Worm (Caenorhabditis elegans) whole organism, late embryonic: ENCODE results near the gene srd-64.

Experiments
- C08G9.2 ChIP-seq: sonication (generic microtip); optimal IDR thresholded peaks from 2 replicates; lab custom pipeline; 2016; ENCODE audit warnings: mild to moderate bottlenecking, missing genetic modification characterization, moderate library complexity, missing compliant biosample characterization
- C38D4.7 ChIP-seq: fragments of 200-800 bp; sonication (Bioruptor generic); optimal IDR thresholded peaks from 2 replicates; lab custom pipeline; 2018; ENCODE audit warnings: mild to moderate bottlenecking, missing genetic modification characterization, moderate library complexity, missing compliant biosample characterization
- K09A11.1 ChIP-seq: sonication (generic microtip); optimal IDR thresholded peaks from 2 replicates; lab custom pipeline; 2017; ENCODE audit warnings: antibody characterized with exemption, mild to moderate bottlenecking, missing genetic modification characterization, missing compliant biosample characterization; ENCODE audit not compliant: insufficient read depth
- ahr-1 ChIP-seq: sonication (generic microtip); optimal IDR thresholded peaks from 2 replicates; lab custom pipeline; 2016; ENCODE audit warnings: missing genetic modification characterization, missing compliant biosample characterization
- ama-1 ChIP-seq: fragments of 150-350 bp; optimal IDR thresholded peaks from 2 replicates; lab custom pipeline; 2014
- ceh-18 ChIP-seq: sonication (generic microtip); optimal IDR thresholded peaks from 2 replicates; lab custom pipeline; 2016; ENCODE audit warnings: missing genetic modification characterization, missing compliant biosample characterization
- ceh-19 ChIP-seq: fragments of 200-800 bp; sonication (Bioruptor generic); optimal IDR thresholded peaks from 2 replicates; lab custom pipeline; 2018; ENCODE audit warnings: mild to moderate bottlenecking, missing genetic modification characterization, missing compliant biosample characterization
- ceh-22 ChIP-seq: sonication (generic microtip); optimal IDR thresholded peaks from 2 replicates; lab custom pipeline; 2017; ENCODE audit warnings: missing biosample characterization, missing genetic modification characterization
- ceh-31 ChIP-seq: sonication (generic microtip); optimal IDR thresholded peaks from 2 replicates; lab custom pipeline; 2016; ENCODE audit warnings: missing genetic modification characterization, missing compliant biosample characterization
- ceh-34 ChIP-seq: sonication (generic microtip); optimal IDR thresholded peaks from 2 replicates; lab custom pipeline; 2016; ENCODE audit warnings: mild to moderate bottlenecking, missing genetic modification characterization, missing compliant biosample characterization
- ceh-45 ChIP-seq: fragments of 200-800 bp; sonication (Bioruptor generic); IDR thresholded peaks from 2 replicates; pipeline ENCODE4 v1.3.6; 2022; ENCODE audit warnings: missing genetic modification reagents, missing genetic modification characterization, missing compliant biosample characterization
- ceh-48 ChIP-seq: sonication (generic microtip); optimal IDR thresholded peaks from 2 replicates; lab custom pipeline; 2016; ENCODE audit warnings: missing genetic modification characterization, inconsistent platforms, missing compliant biosample characterization
- che-1 ChIP-seq: sonication (generic microtip); optimal IDR thresholded peaks from 2 replicates; lab custom pipeline; 2016; ENCODE audit warnings: mild to moderate bottlenecking, missing genetic modification characterization, missing compliant biosample characterization
- dmd-4 ChIP-seq: sonication (generic microtip); optimal IDR thresholded peaks from 2 replicates; lab custom pipeline; 2016; ENCODE audit warnings: borderline replicate concordance, missing genetic modification characterization, missing compliant biosample characterization
- dve-1 ChIP-seq: sonication (generic microtip); optimal IDR thresholded peaks from 2 replicates; lab custom pipeline; 2017; ENCODE audit warnings: antibody characterized with exemption, mild to moderate bottlenecking, missing genetic modification characterization, missing compliant biosample characterization
- elt-2 ChIP-seq: sonication (generic microtip); optimal IDR thresholded peaks from 2 replicates; lab custom pipeline; 2016; ENCODE audit warnings: missing genetic modification reagents, missing genetic modification characterization, missing compliant biosample characterization
- ets-4 ChIP-seq: sonication (generic microtip); optimal IDR thresholded peaks from 2 replicates; lab custom pipeline; 2016; ENCODE audit warnings: missing genetic modification characterization, missing compliant biosample characterization
- eyg-1 ChIP-seq: sonication (generic microtip); optimal IDR thresholded peaks from 2 replicates; lab custom pipeline; 2016; ENCODE audit warnings: missing genotype, missing genetic modification characterization, missing compliant biosample characterization
- fax-1 ChIP-seq: sonication (generic microtip); optimal IDR thresholded peaks from 2 replicates; lab custom pipeline; 2016; ENCODE audit warnings: missing genotype, missing genetic modification characterization, missing compliant biosample characterization
- gmeb-2 ChIP-seq: sonication (generic microtip); optimal IDR thresholded peaks from 2 replicates; lab custom pipeline; 2016; ENCODE audit warnings: missing genetic modification characterization, inconsistent platforms, missing compliant biosample characterization
- hlh-30 ChIP-seq: sonication (generic microtip); optimal IDR thresholded peaks from 2 replicates; lab custom pipeline; 2017; ENCODE audit warnings: antibody characterized with exemption, missing genetic modification characterization, missing compliant biosample characterization; ENCODE audit not compliant: insufficient read depth
- lim-6 ChIP-seq: sonication (generic microtip); optimal IDR thresholded peaks from 2 replicates; lab custom pipeline; 2016; ENCODE audit warnings: missing genetic modification characterization, missing compliant biosample characterization
- lin-11 ChIP-seq: fragments of 200-800 bp; sonication (Bioruptor generic); optimal IDR thresholded peaks from 2 replicates; lab custom pipeline; 2018; ENCODE audit warnings: mild to moderate bottlenecking, missing genetic modification characterization, missing compliant biosample characterization
- nfya-1 ChIP-seq: sonication (generic microtip); optimal IDR thresholded peaks from 2 replicates; lab custom pipeline; 2017; ENCODE audit warnings: missing genetic modification characterization, mild to moderate bottlenecking, missing compliant biosample characterization, antibody characterized with exemption, moderate library complexity
- nhr-232 ChIP-seq: sonication (generic microtip); optimal IDR thresholded peaks from 2 replicates; lab custom pipeline; 2016; ENCODE audit warnings: missing genetic modification characterization, missing compliant biosample characterization
- npax-4 ChIP-seq: sonication (generic microtip); optimal IDR thresholded peaks from 2 replicates; lab custom pipeline; 2016; ENCODE audit warnings: missing genetic modification characterization, missing compliant biosample characterization
- pag-3 ChIP-seq: sonication (generic microtip); optimal IDR thresholded peaks from 2 replicates; lab custom pipeline; 2016; ENCODE audit warnings: missing compliant biosample characterization, missing genetic modification characterization, borderline replicate concordance
- pax-1 ChIP-seq: fragments of 150-350 bp; optimal IDR thresholded peaks from 2 replicates; lab custom pipeline; 2014; ENCODE audit warnings: missing biosample characterization, missing genetic modification characterization
- pha-2 ChIP-seq: sonication (generic microtip); optimal IDR thresholded peaks from 2 replicates; lab custom pipeline; 2017; ENCODE audit warnings: mild to moderate bottlenecking, missing genetic modification characterization, missing compliant biosample characterization
- pha-4 ChIP-seq: fragments of 150-350 bp; optimal IDR thresholded peaks from 2 replicates; lab custom pipeline; 2018; ENCODE audit warnings: missing biosample characterization, missing genetic modification reagents, missing genetic modification characterization
- ref-2 ChIP-seq: sonication (generic microtip); optimal IDR thresholded peaks from 2 replicates; lab custom pipeline; 2016; ENCODE audit warnings: missing genetic modification characterization, missing compliant biosample characterization
- rnt-1 ChIP-seq: sonication (generic microtip); optimal IDR thresholded peaks from 2 replicates; lab custom pipeline; 2016; ENCODE audit warnings: missing genetic modification characterization, missing compliant biosample characterization
- sdc-2 ChIP-seq: sonication (generic microtip); optimal IDR thresholded peaks from 2 replicates; lab custom pipeline; 2016; ENCODE audit warnings: missing genotype, missing genetic modification characterization, missing compliant biosample characterization
- sox-2 ChIP-seq: fragments of 200-800 bp; sonication (Bioruptor generic); IDR thresholded peaks from 2 replicates; pipeline ENCODE4 v1.3.6; 2022; ENCODE audit warnings: missing genetic modification reagents, missing genetic modification characterization, missing compliant biosample characterization
- tbx-2 ChIP-seq: sonication (generic microtip); optimal IDR thresholded peaks from 2 replicates; lab custom pipeline; 2016; ENCODE audit warnings: missing genetic modification characterization, missing compliant biosample characterization
- tbx-7 ChIP-seq: sonication (generic microtip); optimal IDR thresholded peaks from 2 replicates; lab custom pipeline; 2016; ENCODE audit warnings: missing genotype, missing genetic modification characterization, missing compliant biosample characterization
- unc-42 ChIP-seq: sonication (generic microtip); optimal IDR thresholded peaks from 2 replicates; lab custom pipeline; 2016; ENCODE audit warnings: missing genotype, missing genetic modification characterization, missing compliant biosample characterization
- unc-55 ChIP-seq: sonication (generic microtip); optimal IDR thresholded peaks from 2 replicates; lab custom pipeline; 2017; ENCODE audit warnings: missing biosample characterization, missing genetic modification reagents, missing genetic modification characterization
- zip-5 ChIP-seq: sonication (generic microtip); optimal IDR thresholded peaks from 2 replicates; lab custom pipeline; 2016; ENCODE audit warnings: missing genetic modification characterization, missing compliant biosample characterization
- ztf-16 ChIP-seq: sonication (generic microtip); optimal IDR thresholded peaks from 2 replicates; lab custom pipeline; 2017; ENCODE audit warnings: missing genetic modification characterization, missing compliant biosample characterization

The srd-64 gene

ce11 chrIII:1682262-1682661 lies 12.6 kb downstream of the srd-64 start:
- TF ChIP-seq rnt-1 (tag; lab: Kevin White, UChicago): no peak
- TF ChIP-seq ceh-18 (tag; lab: Kevin White, UChicago): peak; percentile 33
- no peak for TF ChIP-seq K09A11.1 (tag; lab: Kevin White, UChicago)
- TF ChIP-seq ahr-1 (tag; lab: Kevin White, UChicago): no peak
- no peak for TF ChIP-seq sox-2
- TF ChIP-seq fax-1 (tag; lab: Kevin White, UChicago): no peak
- TF ChIP-seq ceh-34 (tag; lab: Kevin White, UChicago): no peak
- TF ChIP-seq hlh-30 (tag; lab: Kevin White, UChicago): peak; percentile 51
- no peak for TF ChIP-seq nhr-232 (tag; lab: Kevin White, UChicago)
- TF ChIP-seq C38D4.7 (GFP tag; lab: Kevin White, UChicago): no peak
- no peak for TF ChIP-seq tbx-7 (tag; lab: Kevin White, UChicago)
- no peak for TF ChIP-seq lim-6
- TF ChIP-seq elt-2: peak; percentile 86
- TF ChIP-seq eyg-1 (tag; lab: Kevin White, UChicago): no peak
- no peak for TF ChIP-seq ztf-16

ce11 chrIII:1680996-1681395 lies 13.9 kb downstream of the srd-64 start:
- TF ChIP-seq pag-3 (tag; lab: Kevin White, UChicago) (no peak), unc-55 (GFP tag; lab: Kevin White, UChicago) (peak; percentile 91), rnt-1 (tag; lab: Kevin White, UChicago) (peak; percentile 27), ets-4 (tag; lab: Kevin White, UChicago) (peak; percentile 55), ceh-31 (tag; lab: Kevin White, UChicago) (peak; percentile 46), elt-2 (peak; percentile 83), ref-2 (tag; lab: Kevin White, UChicago) (no peak), tbx-2 (tag; lab: Kevin White, UChicago) (peak; percentile 44), C08G9.2 (tag; lab: Kevin White, UChicago) (peak; percentile 15), dve-1 (tag; lab: Kevin White, UChicago) (peak; percentile 15), pha-4 (tag; lab: Kevin White, UChicago) (no peak), sdc-2 (tag; lab: Kevin White, UChicago) (no peak), ama-1 (lab: Kevin White, UChicago) (no peak), nfya-1 (tag; lab: Kevin White, UChicago) (peak; percentile 35), ahr-1 (tag; lab: Kevin White, UChicago) (no peak)

ce11 chrIII:1680393-1680792 lies 14.5 kb downstream of the srd-64 start:
- no peak for TF ChIP-seq lin-11 (tag; lab: Kevin White, UChicago)
- TF ChIP-seq pha-2 (tag; lab: Kevin White, UChicago): no peak
- TF ChIP-seq zip-5: no peak
- TF ChIP-seq gmeb-2: no peak
- no peak for TF ChIP-seq C08G9.2 (tag; lab: Kevin White, UChicago)
- TF ChIP-seq ceh-45 (GFP tag; lab: Robert Waterston, UW): no peak
- no peak for TF ChIP-seq pha-4 (tag; lab: Kevin White, UChicago)
- TF ChIP-seq npax-4: no peak
- no peak for TF ChIP-seq che-1
- no peak for TF ChIP-seq lim-6

ce11 chrIII:1678671-1679070 lies 16.2 kb downstream of the srd-64 start:
- no peak for TF ChIP-seq pha-2 (tag; lab: Kevin White, UChicago)
- peak; percentile 34 for TF ChIP-seq ceh-18 (tag; lab: Kevin White, UChicago)

ce11 chrIII:1676588-1676987 lies 18.3 kb downstream of the srd-64 start, which contains the start of gene Y22D7AR.6:
Y22D7AR.6 (minus strand) TSS chrIII:1676721.
- no peak for TF ChIP-seq ceh-19
- no peak for TF ChIP-seq pax-1 (tag; lab: Kevin White, UChicago)
- no peak for TF ChIP-seq tbx-7 (tag; lab: Kevin White, UChicago)
- TF ChIP-seq C38D4.7 (GFP tag; lab: Kevin White, UChicago): no peak
- no peak for TF ChIP-seq ceh-22 (tag; lab: Kevin White, UChicago)
- TF ChIP-seq nfya-1 (tag; lab: Kevin White, UChicago): no peak
- TF ChIP-seq dmd-4: no peak
- no peak for TF ChIP-seq ceh-31 (tag; lab: Kevin White, UChicago)
- no peak for TF ChIP-seq unc-42 (tag; lab: Kevin White, UChicago)
- TF ChIP-seq ceh-48 (tag; lab: Kevin White, UChicago): no peak
